Fruit fly (Drosophila melanogaster) whole organism, embryonic: ENCODE results near the gene Antp.

Experiments used
- B-H1 ChIP-seq: fragments of 200-800 bp; sonication (Bioruptor generic); IDR thresholded peaks from 3 replicates; pipeline ENCODE4 v1.3.6; 2022; ENCODE audit warnings: missing biosample characterization, missing genetic modification characterization
- CG10543 ChIP-seq: fragments of 200-800 bp; sonication (Bioruptor generic); optimal IDR thresholded peaks from 3 replicates; lab custom pipeline; 2017; ENCODE audit warnings: missing biosample characterization, mild to moderate bottlenecking, missing genetic modification characterization, moderate library complexity
- CG11093 ChIP-seq: fragments of 200-800 bp; sonication (Bioruptor generic); IDR thresholded peaks from 3 replicates; pipeline ENCODE4 v1.3.6; 2022; ENCODE audit warnings: missing biosample characterization, missing genetic modification characterization
- CG11247 ChIP-seq: fragments of 200-800 bp; sonication (Bioruptor generic); IDR thresholded peaks from 2 replicates; pipeline ENCODE4 v1.3.6; 2022; ENCODE audit warnings: missing biosample characterization, missing genetic modification characterization
- CG11695 ChIP-seq: fragments of 200-800 bp; sonication (Bioruptor generic); IDR thresholded peaks from 3 replicates; pipeline ENCODE4 v1.3.6; 2022; ENCODE audit warnings: missing biosample characterization, missing genetic modification characterization
- CG12659 ChIP-seq: fragments of 200-800 bp; sonication (Bioruptor generic); optimal IDR thresholded peaks from 3 replicates; lab custom pipeline; 2017; ENCODE audit warnings: mild to moderate bottlenecking, missing biosample characterization, missing genetic modification reagents, missing genetic modification characterization
- CG14050 ChIP-seq: fragments of 200-800 bp; sonication (Bioruptor generic); IDR thresholded peaks from 3 replicates; pipeline ENCODE4 v1.3.6; 2022; ENCODE audit warnings: missing biosample characterization, missing genetic modification characterization
- CG14965 ChIP-seq: fragments of 200-800 bp; sonication (Bioruptor generic); optimal IDR thresholded peaks from 2 replicates; lab custom pipeline; 2016; ENCODE audit warnings: missing biosample characterization, missing genetic modification characterization, borderline replicate concordance
- CG15073 ChIP-seq: fragments of 200-800 bp; sonication (Bioruptor generic); optimal IDR thresholded peaks from 2 replicates; lab custom pipeline; 2016; ENCODE audit warnings: missing biosample characterization, missing genetic modification characterization
- CG15696 ChIP-seq: fragments of 200-800 bp; sonication (Bioruptor generic); optimal IDR thresholded peaks from 2 replicates; lab custom pipeline; 2019; ENCODE audit warnings: missing biosample characterization, mild to moderate bottlenecking, missing genetic modification characterization, moderate library complexity
- CG1603 ChIP-seq: fragments of 200-800 bp; sonication (Bioruptor generic); optimal IDR thresholded peaks from 2 replicates; lab custom pipeline; 2019; ENCODE audit warnings: missing biosample characterization, mild to moderate bottlenecking, missing genetic modification characterization, moderate library complexity
- CG16779 ChIP-seq: fragments of 200-800 bp; sonication (Bioruptor generic); IDR thresholded peaks from 2 replicates; pipeline ENCODE4 v1.3.6; 2022; ENCODE audit warnings: missing biosample characterization, missing genetic modification characterization
- CG17328 ChIP-seq: fragments of 200-800 bp; sonication (Bioruptor generic); IDR thresholded peaks from 2 replicates; pipeline ENCODE4 v1.3.6; 2022; ENCODE audit warnings: missing biosample characterization, missing genetic modification characterization
- CG17829 ChIP-seq: fragments of 200-800 bp; optimal IDR thresholded peaks from 2 replicates; lab custom pipeline; 2019; ENCODE audit warnings: missing biosample characterization, mild to moderate bottlenecking, missing genetic modification characterization, moderate library complexity
- CG18764 ChIP-seq: fragments of 200-800 bp; sonication (Bioruptor generic); optimal IDR thresholded peaks from 3 replicates; lab custom pipeline; 2016; ENCODE audit warnings: missing biosample characterization, missing genetic modification characterization
- CG2129 ChIP-seq: fragments of 200-800 bp; sonication (Bioruptor generic); IDR thresholded peaks from 2 replicates; pipeline ENCODE4 v1.3.6; 2022; ENCODE audit warnings: missing biosample characterization, missing genetic modification characterization; ENCODE audit not compliant: partially characterized antibody
- CG2712 ChIP-seq: fragments of 200-800 bp; optimal IDR thresholded peaks from 3 replicates; lab custom pipeline; 2019; ENCODE audit warnings: missing biosample characterization, mild to moderate bottlenecking, missing genetic modification characterization, moderate library complexity
- CG5245 ChIP-seq: fragments of 200-800 bp; sonication (Bioruptor generic); optimal IDR thresholded peaks from 3 replicates; lab custom pipeline; 2016; ENCODE audit warnings: missing biosample characterization, missing genetic modification characterization
- CG6175 ChIP-seq: fragments of 200-800 bp; sonication (Bioruptor generic); IDR thresholded peaks from 3 replicates; pipeline ENCODE4 v1.3.6; 2022; ENCODE audit warnings: missing biosample characterization, missing genetic modification characterization
- CG6813 ChIP-seq: fragments of 200-800 bp; sonication (Bioruptor generic); optimal IDR thresholded peaks from 2 replicates; lab custom pipeline; 2017; ENCODE audit warnings: missing biosample characterization, missing genetic modification characterization, mild to moderate bottlenecking, moderate library complexity, missing genetic modification reagents
- CG7372 ChIP-seq: fragments of 200-800 bp; sonication (Bioruptor generic); IDR thresholded peaks from 2 replicates; pipeline ENCODE4 v1.3.6; 2022; ENCODE audit warnings: missing biosample characterization, missing genetic modification characterization
- CG8924 ChIP-seq: fragments of 200-800 bp; optimal IDR thresholded peaks from 3 replicates; lab custom pipeline; 2019; ENCODE audit warnings: missing biosample characterization, mild to moderate bottlenecking, missing genetic modification characterization, moderate library complexity
- CHES-1-like ChIP-seq: fragments of 200-800 bp; sonication (Bioruptor generic); optimal IDR thresholded peaks from 2 replicates; lab custom pipeline; 2016; ENCODE audit warnings: missing biosample characterization, missing genetic modification characterization
- CoRest ChIP-seq: fragments of 200-800 bp; sonication (Bioruptor generic); optimal IDR thresholded peaks from 3 replicates; lab custom pipeline; 2018; ENCODE audit warnings: missing biosample characterization, mild to moderate bottlenecking, missing genetic modification characterization, moderate library complexity
- Doc3 ChIP-seq: fragments of 200-800 bp; sonication (Bioruptor generic); IDR thresholded peaks from 3 replicates; pipeline ENCODE4 v1.3.6; 2022; ENCODE audit warnings: missing biosample characterization, missing genetic modification characterization; ENCODE audit not compliant: partially characterized antibody
- Ets97D ChIP-seq: fragments of 200-800 bp; sonication (Bioruptor generic); optimal IDR thresholded peaks from 3 replicates; lab custom pipeline; 2016; ENCODE audit warnings: missing biosample characterization, missing genetic modification characterization
- Fer2 ChIP-seq: fragments of 200-800 bp; sonication (Bioruptor generic); optimal IDR thresholded peaks from 2 replicates; lab custom pipeline; 2018; ENCODE audit warnings: missing biosample characterization, mild to moderate bottlenecking, missing genetic modification characterization, moderate library complexity
- Fer3 ChIP-seq: fragments of 200-800 bp; sonication (Bioruptor generic); optimal IDR thresholded peaks from 2 replicates; lab custom pipeline; 2018; ENCODE audit warnings: missing biosample characterization, mild to moderate bottlenecking, missing genetic modification characterization, moderate library complexity
- Gsc ChIP-seq: fragments of 200-800 bp; sonication (Bioruptor generic); IDR thresholded peaks from 2 replicates; pipeline ENCODE4 v1.3.6; 2022; ENCODE audit warnings: missing biosample characterization, missing genetic modification characterization
- HHEX ChIP-seq: fragments of 200-800 bp; sonication (Bioruptor generic); optimal IDR thresholded peaks from 3 replicates; lab custom pipeline; 2017; ENCODE audit warnings: missing biosample characterization, mild to moderate bottlenecking, missing genetic modification characterization, missing genetic modification reagents
- Hand ChIP-seq: fragments of 200-800 bp; sonication (Bioruptor generic); optimal IDR thresholded peaks from 2 replicates; lab custom pipeline; 2017; ENCODE audit warnings: mild to moderate bottlenecking, missing biosample characterization, missing genetic modification reagents, missing genetic modification characterization
- Lim3 ChIP-seq: fragments of 200-800 bp; sonication (Bioruptor generic); IDR thresholded peaks from 2 replicates; pipeline ENCODE4 v1.3.6; 2022; ENCODE audit warnings: missing biosample characterization, missing genetic modification characterization
- Lpt ChIP-seq: fragments of >200 bp; optimal IDR thresholded peaks from 2 replicates; lab custom pipeline; 2018; ENCODE audit warnings: missing biosample characterization, missing genetic modification characterization
- NK7.1 ChIP-seq: fragments of 200-800 bp; sonication (Bioruptor generic); optimal IDR thresholded peaks from 3 replicates; lab custom pipeline; 2016; ENCODE audit warnings: missing biosample characterization, missing genetic modification characterization
- Nf-YB ChIP-seq: fragments of 200-800 bp; sonication (Bioruptor generic); optimal IDR thresholded peaks from 3 replicates; lab custom pipeline; 2019; ENCODE audit warnings: missing biosample characterization, mild to moderate bottlenecking, missing genetic modification characterization, moderate library complexity
- Poxn ChIP-seq: fragments of 200-800 bp; sonication (Bioruptor generic); IDR thresholded peaks from 2 replicates; pipeline ENCODE4 v1.3.6; 2022; ENCODE audit warnings: missing biosample characterization, missing genetic modification characterization
- Tbp ChIP-seq: fragments of >200 bp; optimal IDR thresholded peaks from 2 replicates; lab custom pipeline; 2018; ENCODE audit warnings: missing biosample characterization, missing genetic modification characterization
- Trl ChIP-seq, 3 experiments: fragments of >200 bp in 2 of 3; fragments of 200-800 bp in 1 of 3; sonication (Bioruptor generic) in 1 of 3; optimal IDR thresholded peaks; 2 replicates in 1 of 3; 3 replicates in 2 of 3; lab custom pipeline; 2016 to 2017; ENCODE audit warnings: missing biosample characterization in 1 of 3, missing genetic modification characterization in 1 of 3
- YL-1 ChIP-seq: fragments of 200-800 bp; sonication (Bioruptor generic); optimal IDR thresholded peaks from 3 replicates; lab custom pipeline; 2017; ENCODE audit warnings: missing biosample characterization, mild to moderate bottlenecking, missing genetic modification characterization
- bsh ChIP-seq, 2 experiments: fragments of 200-800 bp; sonication (Bioruptor generic); optimal IDR thresholded peaks; 2 replicates each; lab custom pipeline; 2017 to 2018; ENCODE audit warnings: mild to moderate bottlenecking in 2 of 2, missing biosample characterization in 2 of 2, missing genetic modification characterization in 2 of 2, moderate library complexity in 1 of 2
- cwo ChIP-seq: fragments of 200-800 bp; sonication (Bioruptor generic); optimal IDR thresholded peaks from 3 replicates; lab custom pipeline; 2017; ENCODE audit warnings: missing biosample characterization, missing genetic modification characterization, mild to moderate bottlenecking, moderate library complexity, missing genetic modification reagents
- disco-r ChIP-seq: fragments of 200-800 bp; sonication (Bioruptor generic); optimal IDR thresholded peaks from 2 replicates; lab custom pipeline; 2016; ENCODE audit warnings: missing biosample characterization, missing genetic modification characterization
- en ChIP-seq: fragments of 200-800 bp; sonication (Bioruptor generic); optimal IDR thresholded peaks from 2 replicates; lab custom pipeline; 2016; ENCODE audit warnings: missing biosample characterization, missing genetic modification characterization
- ftz-f1 ChIP-seq: fragments of 200-800 bp; sonication (Bioruptor generic); optimal IDR thresholded peaks from 2 replicates; lab custom pipeline; 2016; ENCODE audit warnings: missing biosample characterization, missing genetic modification characterization
- hkb ChIP-seq, 2 experiments: fragments of 200-800 bp in 1 of 2; fragments of >200 bp in 1 of 2; sonication (Bioruptor generic) in 1 of 2; IDR thresholded peaks in 1 of 2; optimal IDR thresholded peaks in 1 of 2; 2 replicates each; pipeline versions ENCODE4 v1.3.6 to Lab custom; 2017 to 2022; ENCODE audit warnings: missing biosample characterization in 1 of 2, missing genetic modification characterization in 1 of 2
- inv ChIP-seq: fragments of 200-800 bp; sonication (Bioruptor generic); IDR thresholded peaks from 2 replicates; pipeline ENCODE4 v1.3.6; 2022; ENCODE audit warnings: missing biosample characterization, missing genetic modification characterization; ENCODE audit not compliant: partially characterized antibody
- lilli ChIP-seq: fragments of 200-800 bp; sonication (Bioruptor generic); optimal IDR thresholded peaks from 3 replicates; lab custom pipeline; 2016; ENCODE audit warnings: missing biosample characterization, missing genetic modification characterization
- sd ChIP-seq: fragments of 200-800 bp; sonication (Bioruptor generic); optimal IDR thresholded peaks from 3 replicates; lab custom pipeline; 2018; ENCODE audit warnings: missing biosample characterization, mild to moderate bottlenecking, missing genetic modification characterization, moderate library complexity
- twi ChIP-seq: fragments of 200-800 bp; optimal IDR thresholded peaks from 2 replicates; lab custom pipeline; 2019; ENCODE audit warnings: missing biosample characterization, mild to moderate bottlenecking, missing genetic modification characterization, moderate library complexity

Antp gene

DNA sequence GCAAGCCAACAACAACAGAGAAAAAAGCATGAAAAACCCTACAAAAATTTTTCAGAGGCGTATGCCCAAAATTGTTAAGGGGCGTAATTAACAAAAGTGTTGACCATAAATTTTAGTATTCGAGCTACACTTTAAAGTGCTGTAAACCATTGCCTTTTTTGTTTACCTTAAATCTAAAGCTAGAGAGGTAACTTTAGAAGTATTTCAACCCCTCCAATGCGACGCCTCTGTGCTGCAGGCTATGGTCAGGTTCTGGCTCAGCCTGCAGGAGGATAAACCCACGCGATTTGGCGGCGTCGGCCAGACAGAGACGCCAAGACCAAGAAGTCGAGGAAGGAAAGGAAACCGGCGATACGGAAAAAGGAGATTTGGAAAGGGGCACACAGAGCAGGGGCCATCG, 84.6 kb downstream of the Antp start (continued):
- no peak for TF ChIP-seq Poxn (GFP tag; lab: Robert Waterston, UW)
- TF ChIP-seq Tbp (GFP tag; lab: Kevin White, UChicago) = no peak
- no peak for TF ChIP-seq YL-1
- peak; percentile 74 for TF ChIP-seq CG17328 (GFP tag; lab: Robert Waterston, UW)
- TF ChIP-seq Fer3 (tag; lab: Kevin White, UChicago) = peak; percentile 55
- peak; percentile 72; the same call in 1 of the 3 replicates for TF ChIP-seq CG11093
- peak; percentile 91 for TF ChIP-seq CG17829
- peak; percentile 39 for TF ChIP-seq disco-r (GFP tag; lab: Kevin White, UChicago)
- no peak for TF ChIP-seq CG16779
- no peak for TF ChIP-seq CG14050
- TF ChIP-seq Doc3 (GFP tag; lab: Robert Waterston, UW) = no peak
- TF ChIP-seq CG12659 = peak; percentile 38
- TF ChIP-seq CG10543 (GFP tag; lab: Kevin White, UChicago) = peak; percentile 12
- TF ChIP-seq CG1603 (tag; lab: Kevin White, UChicago) = peak; percentile 78
- TF ChIP-seq inv (GFP tag; lab: Robert Waterston, UW) = no peak
- no peak for TF ChIP-seq Gsc
- TF ChIP-seq CG8924 (tag; lab: Kevin White, UChicago) = peak; percentile 81
- peak; percentile 57; the same call in 2 of the 3 replicates for TF ChIP-seq B-H1 (GFP tag; lab: Robert Waterston, UW)
- TF ChIP-seq hkb (optimal IDR thresholded peaks at IDR 0.05; lab: Kevin White, UChicago) = no peak
- TF ChIP-seq hkb (GFP tag; IDR thresholded peaks at IDR 0.05; lab: Robert Waterston, UW) = peak; percentile 78
- TF ChIP-seq CHES-1-like (GFP tag; lab: Kevin White, UChicago) = peak; percentile 51
- TF ChIP-seq CG7372 (GFP tag; lab: Robert Waterston, UW) = peak; percentile 57; the same call in 1 of the 2 replicates
- peak; percentile 40 for TF ChIP-seq Fer2 (tag; lab: Kevin White, UChicago)
- no peak for TF ChIP-seq ftz-f1
- TF ChIP-seq twi (tag; lab: Kevin White, UChicago) = peak; percentile 60
- TF ChIP-seq CG6813 = peak; percentile 76
- peak; percentile 97 for TF ChIP-seq CG15696 (tag; lab: Kevin White, UChicago)
- peak; percentile 83 for TF ChIP-seq CG11695 (GFP tag; lab: Robert Waterston, UW)
- TF ChIP-seq CoRest (tag; lab: Kevin White, UChicago) = peak; percentile 65
- no peak for TF ChIP-seq Lpt
- no peak for TF ChIP-seq sd
- peak; percentile 68 for TF ChIP-seq lilli (GFP tag; lab: Kevin White, UChicago)
- no peak for TF ChIP-seq Trl (optimal IDR thresholded peaks at IDR 0.05; lab: Kevin White, UChicago)
- TF ChIP-seq Trl (GFP tag; optimal IDR thresholded peaks at IDR 0.05; lab: Kevin White, UChicago) = peak; percentile 84
- TF ChIP-seq CG11247 (GFP tag; lab: Robert Waterston, UW) = peak; percentile 47; the same call in 1 of the 2 replicates
- TF ChIP-seq CG6175 = no peak
- peak; percentile 52 for TF ChIP-seq en (GFP tag; lab: Kevin White, UChicago)
- TF ChIP-seq CG14965 (GFP tag; lab: Kevin White, UChicago) = peak; percentile 13
- peak; percentile 73 for TF ChIP-seq HHEX
- TF ChIP-seq cwo (GFP tag; lab: Kevin White, UChicago) = peak; percentile 42
- no peak for TF ChIP-seq Lim3
- peak; percentile 92 for TF ChIP-seq CG2712
- peak; percentile 51 for TF ChIP-seq CG18764 (GFP tag; lab: Kevin White, UChicago)
- TF ChIP-seq CG5245 (GFP tag; lab: Kevin White, UChicago) = peak; percentile 78
- TF ChIP-seq NK7.1 (GFP tag; lab: Kevin White, UChicago) = peak; percentile 25
- peak; percentile 31 for TF ChIP-seq Ets97D (GFP tag; lab: Kevin White, UChicago)
- no peak for TF ChIP-seq CG2129 (GFP tag; lab: Robert Waterston, UW)
- peak; percentile 41 for TF ChIP-seq Nf-YB
- no peak for TF ChIP-seq Hand
- no peak for TF ChIP-seq CG15073 (GFP tag; lab: Kevin White, UChicago)
- TF ChIP-seq bsh (GFP tag; optimal IDR thresholded peaks at IDR 0.05; lab: Kevin White, UChicago) = peak; percentile 66 to 79
